Worm (Caenorhabditis elegans) whole organism, mixed stage, embryonic: ENCODE measurements around the gene gst-34.
"Not testable (repeated sequence)": the region's sequence is repeated elsewhere in the genome, so short reads cannot be mapped to it uniquely, and the experiment has no call there.

Experiments used
- M03D4.4 ChIP-seq: sonication (generic microtip); optimal IDR thresholded peaks from 2 replicates; lab custom pipeline; 2017; ENCODE audit warnings: mild to moderate bottlenecking, missing genetic modification characterization, missing compliant biosample characterization
- blmp-1 ChIP-seq: fragments of 150-350 bp; optimal IDR thresholded peaks from 2 replicates; lab custom pipeline; 2014; ENCODE audit warnings: missing biosample characterization, missing genetic modification characterization
- ceh-83 ChIP-seq: fragments of 200-800 bp; sonication (Bioruptor generic); optimal IDR thresholded peaks from 2 replicates; lab custom pipeline; 2018; ENCODE audit warnings: mild to moderate bottlenecking, missing genetic modification characterization, missing compliant biosample characterization
- ces-1 ChIP-seq: fragments of 150-350 bp; optimal IDR thresholded peaks from 2 replicates; lab custom pipeline; 2014; ENCODE audit warnings: missing biosample characterization, missing genetic modification reagents, missing genetic modification characterization
- cnd-1 ChIP-seq: fragments of 200-800 bp; sonication (Bioruptor generic); optimal IDR thresholded peaks from 2 replicates; lab custom pipeline; 2018; ENCODE audit warnings: mild to moderate bottlenecking, missing genetic modification characterization, missing compliant biosample characterization
- elt-1 ChIP-seq: sonication (generic microtip); optimal IDR thresholded peaks from 2 replicates; lab custom pipeline; 2017; ENCODE audit warnings: missing genetic modification characterization, mild to moderate bottlenecking, missing compliant biosample characterization, antibody characterized with exemption, moderate library complexity, borderline replicate concordance; ENCODE audit not compliant: insufficient read depth
- elt-3 ChIP-seq: fragments of 150-350 bp; optimal IDR thresholded peaks from 2 replicates; lab custom pipeline; 2014; ENCODE audit warnings: missing biosample characterization, missing genetic modification characterization
- flh-1 ChIP-seq: fragments of 200-800 bp; sonication (Bioruptor generic); optimal IDR thresholded peaks from 2 replicates; lab custom pipeline; 2018; ENCODE audit warnings: mild to moderate bottlenecking, missing genetic modification characterization, moderate library complexity, missing compliant biosample characterization
- ham-2 ChIP-seq: fragments of 200-800 bp; sonication (Bioruptor generic); optimal IDR thresholded peaks from 2 replicates; lab custom pipeline; 2018; ENCODE audit warnings: mild to moderate bottlenecking, missing genetic modification characterization, missing compliant biosample characterization
- lin-32 ChIP-seq: fragments of 200-800 bp; sonication (Bioruptor generic); optimal IDR thresholded peaks from 2 replicates; lab custom pipeline; 2018; ENCODE audit warnings: mild to moderate bottlenecking, missing genetic modification characterization, missing compliant biosample characterization
- lsy-2 ChIP-seq: fragments of 150-350 bp; optimal IDR thresholded peaks from 2 replicates; lab custom pipeline; 2014; ENCODE audit warnings: missing biosample characterization, missing genetic modification characterization
- mab-5 ChIP-seq: fragments of 150-350 bp; optimal IDR thresholded peaks from 2 replicates; lab custom pipeline; 2014; ENCODE audit warnings: missing biosample characterization, missing genetic modification characterization
- mls-2 ChIP-seq: sonication (generic microtip); optimal IDR thresholded peaks from 2 replicates; lab custom pipeline; 2016; ENCODE audit warnings: mild to moderate bottlenecking, missing genetic modification characterization, moderate library complexity, missing compliant biosample characterization
- nhr-12 ChIP-seq: fragments of 150-350 bp; optimal IDR thresholded peaks from 2 replicates; lab custom pipeline; 2014; ENCODE audit warnings: missing biosample characterization, missing genetic modification characterization
- nhr-237 ChIP-seq: fragments of 150-350 bp; optimal IDR thresholded peaks from 2 replicates; lab custom pipeline; 2014; ENCODE audit warnings: missing biosample characterization, missing genetic modification characterization
- nhr-76 ChIP-seq: sonication (generic microtip); optimal IDR thresholded peaks from 2 replicates; lab custom pipeline; 2017; ENCODE audit warnings: missing biosample characterization, missing genetic modification characterization
- pha-4 ChIP-seq: fragments of 150-350 bp; optimal IDR thresholded peaks from 2 replicates; lab custom pipeline; 2018; ENCODE audit warnings: missing biosample characterization, missing genetic modification reagents, missing genetic modification characterization
- sptf-1 ChIP-seq: sonication (generic microtip); optimal IDR thresholded peaks from 2 replicates; lab custom pipeline; 2017; ENCODE audit warnings: mild to moderate bottlenecking, missing genetic modification characterization, moderate library complexity, missing compliant biosample characterization
- unc-39 ChIP-seq: fragments of 150-350 bp; optimal IDR thresholded peaks from 2 replicates; lab custom pipeline; 2014; ENCODE audit warnings: missing biosample characterization, missing genetic modification characterization
- zip-8 ChIP-seq: fragments of 150-350 bp; optimal IDR thresholded peaks from 2 replicates; lab custom pipeline; 2014; ENCODE audit warnings: missing biosample characterization, missing genetic modification characterization
- ztf-11 ChIP-seq: fragments of 150-350 bp; optimal IDR thresholded peaks from 2 replicates; lab custom pipeline; 2014; ENCODE audit warnings: missing biosample characterization, missing genetic modification characterization

The gst-34 gene

ce11 chrII:15140881-15141280 lies 42.2 kb downstream of the gst-34 start, which contains the start of gene Y53F4B.26:
Gene Y53F4B.26 (minus strand): TSS chrII:15140981.
- TF ChIP-seq blmp-1 (tag; lab: Kevin White, UChicago); cnd-1; flh-1 (GFP tag; lab: Kevin White, UChicago): not testable (repeated sequence)

ce11 chrII:15135886-15136285 lies 47.2 kb downstream of the gst-34 start, which contains the start of gene Y53F4B.25:
Gene Y53F4B.25 (plus strand): TSS chrII:15136186.
- TF ChIP-seq nhr-76 (no peak), unc-39 (tag; lab: Kevin White, UChicago) (no peak), ceh-83 (no peak), mab-5 (tag; lab: Kevin White, UChicago) (no peak), mls-2 (tag; lab: Kevin White, UChicago) (no peak), M03D4.4 (no peak), flh-1 (GFP tag; lab: Kevin White, UChicago) (no peak), elt-3 (tag; lab: Kevin White, UChicago) (no peak), sptf-1 (tag; lab: Kevin White, UChicago) (no peak), elt-1 (no peak), zip-8 (tag; lab: Kevin White, UChicago) (no peak), ztf-11 (tag; lab: Kevin White, UChicago) (no peak), nhr-12 (tag; lab: Kevin White, UChicago) (no peak)

- TF ChIP-seq nhr-76 (no peak), pha-4 (tag; lab: Kevin White, UChicago) (no peak)
Measured at ce11 chrII:15134332-15134731, 48.7 kb downstream of the gst-34 start, which contains the start of gene Y53F4B.24. Gene Y53F4B.24 (minus strand): TSS chrII:15134432.

ce11 chrII:15130512-15130911 lies 52.5 kb downstream of the gst-34 start, which contains the start of gene Y53F4B.62:
Gene Y53F4B.62 (minus strand): TSS chrII:15130612.
- TF ChIP-seq unc-39 (tag; lab: Kevin White, UChicago) (no peak), nhr-237 (tag; lab: Kevin White, UChicago) (no peak), ces-1 (GFP tag; lab: Kevin White, UChicago) (no peak), ham-2 (GFP tag; lab: Kevin White, UChicago) (no peak), elt-1 (no peak), elt-3 (tag; lab: Kevin White, UChicago) (no peak), lin-32 (no peak), lsy-2 (tag; lab: Kevin White, UChicago) (no peak), ztf-11 (tag; lab: Kevin White, UChicago) (no peak)
